Worm (Caenorhabditis elegans): ENCODE data around the gene zmp-5.

ce11 chrX:12690346-12690745 lies 43.4 kb downstream of the zmp-5 start:
- TF ChIP-seq M03D4.4 (tag; optimal IDR thresholded peaks at IDR 0.05) (no peak), mep-1 (tag; optimal IDR thresholded peaks at IDR 0.05) (peak; percentile 19), lin-13 (tag; optimal IDR thresholded peaks at IDR 0.05) (no peak)

Measured in whole organism, mixed stage, embryonic.